Fruit fly (Drosophila melanogaster) whole organism, embryonic: ENCODE data around the gene CG12723.

Experiments used
- Ada2b ChIP-seq: fragments of 200-800 bp; sonication (Bioruptor generic); IDR thresholded peaks from 2 replicates; pipeline ENCODE4 v1.3.6; 2022; ENCODE audit warnings: missing biosample characterization, missing genetic modification characterization
- CG11085 ChIP-seq: fragments of 200-800 bp; sonication (Bioruptor generic); IDR thresholded peaks from 2 replicates; pipeline ENCODE4 v1.3.6; 2022; ENCODE audit warnings: missing biosample characterization, missing genetic modification characterization
- CG1233 ChIP-seq: fragments of 200-800 bp; sonication (Bioruptor generic); optimal IDR thresholded peaks from 4 replicates; lab custom pipeline; 2018; ENCODE audit warnings: missing biosample characterization, mild to moderate bottlenecking, missing genetic modification characterization
- CG12391 ChIP-seq: fragments of 200-800 bp; sonication (Bioruptor generic); optimal IDR thresholded peaks from 3 replicates; lab custom pipeline; 2018; ENCODE audit warnings: missing biosample characterization, mild to moderate bottlenecking, missing genetic modification characterization, moderate library complexity
- CG12744 ChIP-seq: fragments of 200-800 bp; sonication (Bioruptor generic); optimal IDR thresholded peaks from 2 replicates; lab custom pipeline; 2016; ENCODE audit warnings: missing biosample characterization, missing genetic modification characterization
- CG14965 ChIP-seq: fragments of 200-800 bp; sonication (Bioruptor generic); optimal IDR thresholded peaks from 2 replicates; lab custom pipeline; 2016; ENCODE audit warnings: missing biosample characterization, missing genetic modification characterization, borderline replicate concordance
- CG15514 ChIP-seq: fragments of 200-800 bp; sonication (Bioruptor generic); optimal IDR thresholded peaks from 3 replicates; lab custom pipeline; 2017; ENCODE audit warnings: missing biosample characterization, missing genetic modification characterization, mild to moderate bottlenecking, moderate library complexity, missing genetic modification reagents
- CG18764 ChIP-seq: fragments of 200-800 bp; sonication (Bioruptor generic); optimal IDR thresholded peaks from 3 replicates; lab custom pipeline; 2016; ENCODE audit warnings: missing biosample characterization, missing genetic modification characterization
- CG30020 ChIP-seq: fragments of 200-800 bp; optimal IDR thresholded peaks from 2 replicates; lab custom pipeline; 2019; ENCODE audit warnings: missing biosample characterization, mild to moderate bottlenecking, missing genetic modification characterization, moderate library complexity
- CG6272 ChIP-seq: fragments of 200-800 bp; sonication (Bioruptor generic); IDR thresholded peaks from 2 replicates; pipeline ENCODE4 v1.3.6; 2022; ENCODE audit warnings: missing biosample characterization, missing genetic modification characterization
- CG6854 ChIP-seq: fragments of 200-800 bp; sonication (Bioruptor generic); optimal IDR thresholded peaks from 3 replicates; lab custom pipeline; 2017; ENCODE audit warnings: missing biosample characterization, mild to moderate bottlenecking, missing genetic modification characterization
- CG8089 ChIP-seq: fragments of 200-800 bp; sonication (Bioruptor generic); optimal IDR thresholded peaks from 3 replicates; lab custom pipeline; 2016; ENCODE audit warnings: missing biosample characterization, missing genetic modification characterization
- CG8281 ChIP-seq: fragments of 200-800 bp; sonication (Bioruptor generic); optimal IDR thresholded peaks from 2 replicates; lab custom pipeline; 2018; ENCODE audit warnings: missing biosample characterization, mild to moderate bottlenecking, missing genetic modification characterization, moderate library complexity
- CG8290 ChIP-seq, 3 experiments: fragments of 200-800 bp; sonication (Bioruptor generic); optimal IDR thresholded peaks; 2 replicates each; lab custom pipeline; 2016 to 2019; ENCODE audit warnings: missing biosample characterization in 3 of 3, missing genetic modification characterization in 3 of 3, mild to moderate bottlenecking in 2 of 3, moderate library complexity in 1 of 3
- CG8388 ChIP-seq: fragments of 200-800 bp; sonication (Bioruptor generic); optimal IDR thresholded peaks from 2 replicates; lab custom pipeline; 2019; ENCODE audit warnings: missing biosample characterization, mild to moderate bottlenecking, missing genetic modification characterization, moderate library complexity
- Dip2 ChIP-seq: fragments of 200-800 bp; sonication (Bioruptor generic); IDR thresholded peaks from 2 replicates; pipeline ENCODE4 v1.3.6; 2022; ENCODE audit warnings: missing biosample characterization, missing genetic modification characterization
- Doc3 ChIP-seq: fragments of 200-800 bp; sonication (Bioruptor generic); IDR thresholded peaks from 3 replicates; pipeline ENCODE4 v1.3.6; 2022; ENCODE audit warnings: missing biosample characterization, missing genetic modification characterization; ENCODE audit not compliant: partially characterized antibody
- Dref ChIP-seq: fragments of 200-800 bp; sonication (Bioruptor generic); IDR thresholded peaks from 2 replicates; pipeline ENCODE4 v1.3.6; 2022; ENCODE audit warnings: missing biosample characterization, missing genetic modification characterization
- Ets97D ChIP-seq: fragments of 200-800 bp; sonication (Bioruptor generic); optimal IDR thresholded peaks from 3 replicates; lab custom pipeline; 2016; ENCODE audit warnings: missing biosample characterization, missing genetic modification characterization
- Hsf ChIP-seq: fragments of 200-800 bp; sonication (Bioruptor generic); optimal IDR thresholded peaks from 3 replicates; lab custom pipeline; 2016; ENCODE audit warnings: missing biosample characterization, missing genetic modification characterization
- Jarid2 ChIP-seq: fragments of 200-800 bp; sonication (Bioruptor generic); optimal IDR thresholded peaks from 3 replicates; lab custom pipeline; 2017; ENCODE audit warnings: mild to moderate bottlenecking, missing biosample characterization, missing genetic modification reagents, missing genetic modification characterization
- MBD-R2 ChIP-seq: fragments of 200-800 bp; sonication (Bioruptor generic); IDR thresholded peaks from 2 replicates; pipeline ENCODE4 v1.3.6; 2022; ENCODE audit warnings: missing biosample characterization, missing genetic modification characterization
- Rx ChIP-seq: fragments of 200-800 bp; sonication (Bioruptor generic); IDR thresholded peaks from 2 replicates; pipeline ENCODE4 v1.3.6; 2022; ENCODE audit warnings: missing biosample characterization, missing genetic modification characterization
- Scr ChIP-seq: fragments of 200-800 bp; sonication (Bioruptor generic); IDR thresholded peaks from 2 replicates; pipeline ENCODE4 v1.3.6; 2022; ENCODE audit warnings: missing biosample characterization, missing genetic modification characterization; ENCODE audit not compliant: partially characterized antibody
- Sry-δ ChIP-seq: fragments of 200-800 bp; sonication (Bioruptor generic); optimal IDR thresholded peaks from 2 replicates; lab custom pipeline; 2016; ENCODE audit warnings: missing biosample characterization, missing genetic modification characterization
- Taf1 ChIP-seq: fragments of 200-800 bp; sonication (Bioruptor generic); IDR thresholded peaks from 2 replicates; pipeline ENCODE4 v1.3.6; 2022; ENCODE audit warnings: missing biosample characterization, missing genetic modification characterization
- Xbp1 ChIP-seq: fragments of 200-800 bp; sonication (Bioruptor generic); optimal IDR thresholded peaks from 3 replicates; lab custom pipeline; 2016; ENCODE audit warnings: missing biosample characterization, mild to moderate bottlenecking, missing genetic modification characterization
- ara ChIP-seq: fragments of 200-800 bp; sonication (Bioruptor generic); IDR thresholded peaks from 2 replicates; pipeline ENCODE4 v1.3.6; 2022; ENCODE audit warnings: missing biosample characterization, missing genetic modification characterization
- bab2 ChIP-seq: fragments of 200-800 bp; sonication (Bioruptor generic); optimal IDR thresholded peaks from 2 replicates; lab custom pipeline; 2016; ENCODE audit warnings: missing biosample characterization, missing genetic modification characterization
- bowl ChIP-seq: fragments of 200-800 bp; sonication (Bioruptor generic); IDR thresholded peaks from 2 replicates; pipeline ENCODE4 v1.3.6; 2022; ENCODE audit warnings: missing biosample characterization, missing genetic modification characterization
- croc ChIP-seq: fragments of 200-800 bp; sonication (Bioruptor generic); conservative IDR thresholded peaks from 3 replicates; pipeline ENCODE4 v1.3.6; 2022; ENCODE audit warnings: missing biosample characterization, missing genetic modification characterization
- cwo ChIP-seq: fragments of 200-800 bp; sonication (Bioruptor generic); optimal IDR thresholded peaks from 3 replicates; lab custom pipeline; 2017; ENCODE audit warnings: missing biosample characterization, missing genetic modification characterization, mild to moderate bottlenecking, moderate library complexity, missing genetic modification reagents
- dysf ChIP-seq: fragments of 200-800 bp; sonication (Bioruptor generic); IDR thresholded peaks from 3 replicates; pipeline ENCODE4 v1.3.6; 2022; ENCODE audit warnings: missing biosample characterization, missing genetic modification characterization
- exex ChIP-seq: fragments of 200-800 bp; sonication (Bioruptor generic); optimal IDR thresholded peaks from 4 replicates; lab custom pipeline; 2018; ENCODE audit warnings: missing biosample characterization, mild to moderate bottlenecking, missing genetic modification characterization, moderate library complexity
- fd96Cb ChIP-seq: fragments of 200-800 bp; sonication (Bioruptor generic); optimal IDR thresholded peaks from 2 replicates; lab custom pipeline; 2018; ENCODE audit warnings: missing biosample characterization, mild to moderate bottlenecking, missing genetic modification characterization, moderate library complexity
- gro ChIP-seq: fragments of 200-800 bp; sonication (Bioruptor generic); optimal IDR thresholded peaks from 2 replicates; lab custom pipeline; 2016; ENCODE audit warnings: missing biosample characterization, missing genetic modification characterization
- ham ChIP-seq: fragments of 200-800 bp; sonication (Bioruptor generic); IDR thresholded peaks from 2 replicates; pipeline ENCODE4 v1.3.6; 2022; ENCODE audit warnings: missing biosample characterization, missing genetic modification characterization
- her ChIP-seq: fragments of 200-800 bp; sonication (Bioruptor generic); optimal IDR thresholded peaks from 2 replicates; lab custom pipeline; 2016; ENCODE audit warnings: missing biosample characterization, missing genetic modification characterization
- kay ChIP-seq: fragments of 200-800 bp; sonication (Bioruptor generic); optimal IDR thresholded peaks from 2 replicates; lab custom pipeline; 2016; ENCODE audit warnings: missing biosample characterization, missing genetic modification characterization
- klu ChIP-seq: fragments of 200-800 bp; sonication (Bioruptor generic); IDR thresholded peaks from 2 replicates; pipeline ENCODE4 v1.3.6; 2022; ENCODE audit warnings: missing biosample characterization, missing genetic modification characterization
- maf-S ChIP-seq: fragments of 200-800 bp; sonication (Bioruptor generic); optimal IDR thresholded peaks from 2 replicates; lab custom pipeline; 2016; ENCODE audit warnings: missing biosample characterization, missing genetic modification characterization
- odd ChIP-seq: fragments of 200-800 bp; sonication (Bioruptor generic); optimal IDR thresholded peaks from 2 replicates; lab custom pipeline; 2017; ENCODE audit warnings: missing biosample characterization, mild to moderate bottlenecking, missing genetic modification characterization
- pfk ChIP-seq: fragments of 200-800 bp; sonication (Bioruptor generic); optimal IDR thresholded peaks from 2 replicates; lab custom pipeline; 2018; ENCODE audit warnings: missing biosample characterization, mild to moderate bottlenecking, missing genetic modification characterization, moderate library complexity
- pum ChIP-seq: fragments of 200-800 bp; sonication (Bioruptor generic); optimal IDR thresholded peaks from 2 replicates; lab custom pipeline; 2016; ENCODE audit warnings: missing biosample characterization, missing genetic modification characterization
- run ChIP-seq: fragments of 200-800 bp; sonication (Bioruptor generic); optimal IDR thresholded peaks from 3 replicates; lab custom pipeline; 2018; ENCODE audit warnings: missing biosample characterization, mild to moderate bottlenecking, missing genetic modification characterization
- sisA ChIP-seq: fragments of 200-800 bp; sonication (Bioruptor generic); IDR thresholded peaks from 2 replicates; pipeline ENCODE4 v1.3.6; 2022; ENCODE audit warnings: missing biosample characterization, missing genetic modification characterization
- slp2 ChIP-seq: fragments of 200-800 bp; sonication (Bioruptor generic); optimal IDR thresholded peaks from 2 replicates; lab custom pipeline; 2016; ENCODE audit warnings: missing biosample characterization, missing genetic modification characterization
- sna ChIP-seq: fragments of 200-800 bp; sonication (Bioruptor generic); IDR thresholded peaks from 2 replicates; pipeline ENCODE4 v1.3.6; 2022; ENCODE audit warnings: missing biosample characterization, missing genetic modification characterization; ENCODE audit not compliant: partially characterized antibody
- toy ChIP-seq: fragments of 200-800 bp; sonication (Bioruptor generic); IDR thresholded peaks from 2 replicates; pipeline ENCODE4 v1.3.6; 2022; ENCODE audit warnings: missing biosample characterization, missing genetic modification characterization
- vfl ChIP-seq: fragments of 200-800 bp; sonication (Bioruptor generic); optimal IDR thresholded peaks from 2 replicates; lab custom pipeline; 2016; ENCODE audit warnings: missing biosample characterization, missing genetic modification characterization
- vnd ChIP-seq: fragments of 200-800 bp; sonication (Bioruptor generic); IDR thresholded peaks from 3 replicates; pipeline ENCODE4 v1.3.6; 2022; ENCODE audit warnings: missing biosample characterization, missing genetic modification characterization; ENCODE audit not compliant: partially characterized antibody
- yki ChIP-seq: fragments of >200 bp; optimal IDR thresholded peaks from 3 replicates; lab custom pipeline; 2018

CG12723 gene

dm6 chrX:13143100-13143499 lies 48.6 kb downstream of the CG12723 start (continued):
- TF ChIP-seq Doc3 (GFP tag; lab: Robert Waterston, UW), result no peak
- TF ChIP-seq exex (tag; lab: Kevin White, UChicago), result no peak
- TF ChIP-seq CG12391 (tag; lab: Kevin White, UChicago), result peak; percentile 40
- TF ChIP-seq Sry-δ (GFP tag; lab: Kevin White, UChicago), result no peak
- no peak for TF ChIP-seq pum (GFP tag; lab: Kevin White, UChicago)
- TF ChIP-seq Jarid2 (GFP tag; lab: Kevin White, UChicago), result no peak
- no peak for TF ChIP-seq croc
- TF ChIP-seq her (GFP tag; lab: Kevin White, UChicago), result no peak
- no peak for TF ChIP-seq CG30020 (tag; lab: Kevin White, UChicago)
- TF ChIP-seq bab2 (GFP tag; lab: Kevin White, UChicago), result no peak
- no peak for TF ChIP-seq pfk (GFP tag; lab: Kevin White, UChicago)
- peak; percentile 63 for TF ChIP-seq Ada2b (GFP tag; lab: Robert Waterston, UW)
- no peak for TF ChIP-seq CG6272 (GFP tag; lab: Robert Waterston, UW)
- TF ChIP-seq Ets97D, result no peak
- TF ChIP-seq MBD-R2 (GFP tag; lab: Robert Waterston, UW), result no peak
- no peak for TF ChIP-seq maf-S (GFP tag; lab: Kevin White, UChicago)
- peak; percentile 35; the same call in 1 of the 2 replicates for TF ChIP-seq Rx (GFP tag; lab: Robert Waterston, UW)
- no peak for TF ChIP-seq bowl
- no peak for TF ChIP-seq CG8089 (GFP tag; lab: Kevin White, UChicago)
- TF ChIP-seq sisA (GFP tag; lab: Robert Waterston, UW), result 0 out of 2 replicates have a peak, but pooled peaks have one; percentile 40
- TF ChIP-seq CG14965 (GFP tag; lab: Kevin White, UChicago), result no peak
- TF ChIP-seq CG1233, result no peak
- no peak for TF ChIP-seq cwo (GFP tag; lab: Kevin White, UChicago)
- TF ChIP-seq CG6854, result no peak
- no peak for TF ChIP-seq Taf1 (GFP tag; lab: Robert Waterston, UW)
- no peak for TF ChIP-seq toy (GFP tag; lab: Robert Waterston, UW)
- no peak for TF ChIP-seq vfl (GFP tag; lab: Kevin White, UChicago)
- TF ChIP-seq sna, result no peak
- no peak for TF ChIP-seq slp2 (GFP tag; lab: Kevin White, UChicago)
- peak; percentile 34 for TF ChIP-seq Xbp1 (GFP tag; lab: Kevin White, UChicago)
- TF ChIP-seq dysf (GFP tag; lab: Robert Waterston, UW), result peak; percentile 46; the same call in 2 of the 3 replicates
- TF ChIP-seq Hsf (GFP tag; lab: Kevin White, UChicago), result no peak
- TF ChIP-seq CG8388 (GFP tag; lab: Kevin White, UChicago), result peak; percentile 0
- no peak for TF ChIP-seq CG8281 (tag; lab: Kevin White, UChicago)
- TF ChIP-seq Dref (GFP tag; lab: Robert Waterston, UW), result no peak
- TF ChIP-seq ara (GFP tag; lab: Robert Waterston, UW), result no peak
- TF ChIP-seq run (tag; lab: Kevin White, UChicago), result peak; percentile 6
- no peak for TF ChIP-seq Scr (GFP tag; lab: Robert Waterston, UW)
- TF ChIP-seq klu (GFP tag; lab: Robert Waterston, UW), result no peak
- no peak for TF ChIP-seq gro
- TF ChIP-seq CG15514 (GFP tag; lab: Kevin White, UChicago), result no peak
- no peak for TF ChIP-seq CG11085
- no peak for TF ChIP-seq CG12744 (GFP tag; lab: Kevin White, UChicago)
- TF ChIP-seq Dip2 (GFP tag; lab: Robert Waterston, UW), result no peak
- no peak for TF ChIP-seq CG18764
- peak; percentile 50 for TF ChIP-seq fd96Cb
- no peak for TF ChIP-seq yki (lab: Kevin White, UChicago)
- no peak for TF ChIP-seq odd
- no peak for TF ChIP-seq kay (GFP tag; lab: Kevin White, UChicago)
- no peak for TF ChIP-seq vnd (GFP tag; lab: Robert Waterston, UW)
- no peak for TF ChIP-seq CG8290 (GFP tag; optimal IDR thresholded peaks at IDR 0.05; lab: Kevin White, UChicago)
- TF ChIP-seq CG8290 (tag; optimal IDR thresholded peaks at IDR 0.05; lab: Kevin White, UChicago), result no peak
- TF ChIP-seq ham (GFP tag; lab: Robert Waterston, UW), result no peak
